Fruit fly (Drosophila melanogaster) whole organism, embryonic: ENCODE measurements around the gene gt.

Experiments
- Bdp1 ChIP-seq: fragments of 200-800 bp; sonication (Bioruptor generic); optimal IDR thresholded peaks from 3 replicates; lab custom pipeline; 2016; ENCODE audit warnings: missing biosample characterization, missing genetic modification characterization
- CG10321 ChIP-seq: fragments of 200-800 bp; sonication (Bioruptor generic); IDR thresholded peaks from 2 replicates; pipeline ENCODE4 v1.3.6; 2022; ENCODE audit warnings: missing biosample characterization, missing genetic modification characterization
- CG11695 ChIP-seq: fragments of 200-800 bp; sonication (Bioruptor generic); IDR thresholded peaks from 3 replicates; pipeline ENCODE4 v1.3.6; 2022; ENCODE audit warnings: missing biosample characterization, missing genetic modification characterization
- CG11696 ChIP-seq: fragments of 200-800 bp; sonication (Bioruptor generic); IDR thresholded peaks from 2 replicates; pipeline ENCODE4 v1.3.6; 2022; ENCODE audit warnings: missing biosample characterization, missing genetic modification characterization
- CG12942 ChIP-seq: fragments of 200-800 bp; sonication (Bioruptor generic); optimal IDR thresholded peaks from 3 replicates; lab custom pipeline; 2016; ENCODE audit warnings: missing biosample characterization, missing genetic modification characterization
- CG15514 ChIP-seq: fragments of 200-800 bp; sonication (Bioruptor generic); optimal IDR thresholded peaks from 3 replicates; lab custom pipeline; 2017; ENCODE audit warnings: missing biosample characterization, missing genetic modification characterization, mild to moderate bottlenecking, moderate library complexity, missing genetic modification reagents
- CG1647 ChIP-seq: fragments of 200-800 bp; sonication (Bioruptor generic); optimal IDR thresholded peaks from 3 replicates; lab custom pipeline; 2016; ENCODE audit warnings: missing biosample characterization, missing genetic modification characterization
- CG1792 ChIP-seq: fragments of 200-800 bp; sonication (Bioruptor generic); optimal IDR thresholded peaks from 2 replicates; lab custom pipeline; 2016; ENCODE audit warnings: missing biosample characterization, missing genetic modification characterization
- CG18476 ChIP-seq: fragments of 200-800 bp; sonication (Bioruptor generic); optimal IDR thresholded peaks from 2 replicates; lab custom pipeline; 2016; ENCODE audit warnings: missing biosample characterization, mild to moderate bottlenecking, missing genetic modification characterization
- CG2875 ChIP-seq: fragments of 200-800 bp; sonication (Bioruptor generic); optimal IDR thresholded peaks from 2 replicates; lab custom pipeline; 2017; ENCODE audit warnings: missing biosample characterization, mild to moderate bottlenecking, missing genetic modification characterization, missing genetic modification reagents
- CG2889 ChIP-seq: fragments of 200-800 bp; sonication (Bioruptor generic); IDR thresholded peaks from 3 replicates; pipeline ENCODE4 v1.3.6; 2022; ENCODE audit warnings: missing biosample characterization, missing genetic modification characterization
- CG30431 ChIP-seq: fragments of 200-800 bp; sonication (Bioruptor generic); optimal IDR thresholded peaks from 2 replicates; lab custom pipeline; 2017; ENCODE audit warnings: missing biosample characterization, missing genetic modification characterization
- CG4820 ChIP-seq: fragments of 200-800 bp; sonication (Bioruptor generic); optimal IDR thresholded peaks from 3 replicates; lab custom pipeline; 2016; ENCODE audit warnings: missing biosample characterization, missing genetic modification characterization
- CG6765 ChIP-seq: fragments of 200-800 bp; sonication (Bioruptor generic); optimal IDR thresholded peaks from 3 replicates; lab custom pipeline; 2017; ENCODE audit warnings: missing biosample characterization, mild to moderate bottlenecking, missing genetic modification characterization
- CG7987 ChIP-seq: fragments of 200-800 bp; sonication (Bioruptor generic); optimal IDR thresholded peaks from 2 replicates; lab custom pipeline; 2018; ENCODE audit warnings: missing biosample characterization, mild to moderate bottlenecking, missing genetic modification characterization, moderate library complexity
- CG8359 ChIP-seq: fragments of 200-800 bp; sonication (Bioruptor generic); optimal IDR thresholded peaks from 2 replicates; lab custom pipeline; 2017; ENCODE audit warnings: missing biosample characterization, mild to moderate bottlenecking, missing genetic modification characterization, borderline replicate concordance
- CG8388 ChIP-seq: fragments of 200-800 bp; sonication (Bioruptor generic); optimal IDR thresholded peaks from 2 replicates; lab custom pipeline; 2019; ENCODE audit warnings: missing biosample characterization, mild to moderate bottlenecking, missing genetic modification characterization, moderate library complexity
- CG9215 ChIP-seq: fragments of 200-800 bp; sonication (Bioruptor generic); IDR thresholded peaks from 2 replicates; pipeline ENCODE4 v1.3.6; 2022; ENCODE audit warnings: missing biosample characterization, missing genetic modification characterization
- CrebB ChIP-seq: fragments of 200-800 bp; sonication (Bioruptor generic); optimal IDR thresholded peaks from 3 replicates; lab custom pipeline; 2018; ENCODE audit warnings: missing biosample characterization, mild to moderate bottlenecking, missing genetic modification characterization
- D ChIP-seq, 2 experiments: fragments of 200-800 bp in 1 of 2; fragments of >200 bp in 1 of 2; sonication (Bioruptor generic) in 1 of 2; optimal IDR thresholded peaks; 2 replicates in 1 of 2; 3 replicates in 1 of 2; lab custom pipeline; 2017; ENCODE audit warnings: mild to moderate bottlenecking in 1 of 2, missing biosample characterization in 1 of 2, missing genetic modification characterization in 1 of 2, missing genetic modification reagents in 1 of 2
- Ets65A ChIP-seq: fragments of 200-800 bp; sonication (Bioruptor generic); peaks from one replicate; lab custom pipeline; 2016; ENCODE audit warnings: missing biosample characterization, missing genetic modification characterization
- Fer1 ChIP-seq: fragments of 200-800 bp; sonication (Bioruptor generic); optimal IDR thresholded peaks from 2 replicates; lab custom pipeline; 2017; ENCODE audit warnings: missing biosample characterization, mild to moderate bottlenecking, missing genetic modification characterization
- H15 ChIP-seq: fragments of 200-800 bp; sonication (Bioruptor generic); IDR thresholded peaks from 3 replicates; pipeline ENCODE4 v1.3.6; 2022; ENCODE audit warnings: missing biosample characterization, missing genetic modification characterization
- HLHmδ ChIP-seq: fragments of 200-800 bp; sonication (Bioruptor generic); optimal IDR thresholded peaks from 2 replicates; lab custom pipeline; 2018; ENCODE audit warnings: missing biosample characterization, mild to moderate bottlenecking, missing genetic modification characterization, moderate library complexity
- Hr3 ChIP-seq: fragments of 200-800 bp; sonication (Bioruptor generic); optimal IDR thresholded peaks from 3 replicates; lab custom pipeline; 2016; ENCODE audit warnings: missing biosample characterization, missing genetic modification characterization
- Lhr ChIP-seq: fragments of 200-800 bp; sonication (Bioruptor generic); optimal IDR thresholded peaks from 3 replicates; lab custom pipeline; 2017; ENCODE audit warnings: mild to moderate bottlenecking, missing biosample characterization, missing genetic modification reagents, missing genetic modification characterization
- Meics ChIP-seq: fragments of 200-800 bp; sonication (Bioruptor generic); optimal IDR thresholded peaks from 2 replicates; lab custom pipeline; 2017; ENCODE audit warnings: missing biosample characterization, mild to moderate bottlenecking, missing genetic modification characterization
- NC2β ChIP-seq: fragments of 200-800 bp; sonication (Bioruptor generic); optimal IDR thresholded peaks from 2 replicates; lab custom pipeline; 2016; ENCODE audit warnings: missing biosample characterization, missing genetic modification characterization
- Optix ChIP-seq: fragments of 200-800 bp; sonication (Bioruptor generic); IDR thresholded peaks from 3 replicates; pipeline ENCODE4 v1.3.6; 2022; ENCODE audit warnings: missing biosample characterization, missing genetic modification characterization
- Sry-β ChIP-seq: fragments of 200-800 bp; sonication (Bioruptor generic); optimal IDR thresholded peaks from 2 replicates; lab custom pipeline; 2018; ENCODE audit warnings: missing biosample characterization, mild to moderate bottlenecking, missing genetic modification characterization, moderate library complexity
- Sry-δ ChIP-seq: fragments of 200-800 bp; sonication (Bioruptor generic); optimal IDR thresholded peaks from 2 replicates; lab custom pipeline; 2016; ENCODE audit warnings: missing biosample characterization, missing genetic modification characterization
- Xrp1 ChIP-seq: fragments of 200-800 bp; sonication (Bioruptor generic); IDR thresholded peaks from 2 replicates; pipeline ENCODE4 v1.3.6; 2022; ENCODE audit warnings: missing biosample characterization, missing genetic modification characterization
- bcd ChIP-seq: fragments of 200-800 bp; sonication (Bioruptor generic); optimal IDR thresholded peaks from 2 replicates; lab custom pipeline; 2017; ENCODE audit warnings: missing biosample characterization, mild to moderate bottlenecking, missing genetic modification characterization
- ci ChIP-seq: fragments of 200-800 bp; sonication (Bioruptor generic); IDR thresholded peaks from 3 replicates; pipeline ENCODE4 v1.3.6; 2022; ENCODE audit warnings: missing biosample characterization, missing genetic modification characterization
- dimm ChIP-seq: fragments of 200-800 bp; sonication (Bioruptor generic); IDR thresholded peaks from 2 replicates; pipeline ENCODE4 v1.3.6; 2022; ENCODE audit warnings: missing biosample characterization, missing genetic modification characterization
- fu2 ChIP-seq: fragments of 200-800 bp; sonication (Bioruptor generic); optimal IDR thresholded peaks from 2 replicates; lab custom pipeline; 2016; ENCODE audit warnings: missing biosample characterization, missing genetic modification characterization
- hth ChIP-seq: fragments of >200 bp; optimal IDR thresholded peaks from 2 replicates; lab custom pipeline; 2017; ENCODE audit warnings: inconsistent platforms
- kay ChIP-seq: fragments of 200-800 bp; sonication (Bioruptor generic); optimal IDR thresholded peaks from 2 replicates; lab custom pipeline; 2016; ENCODE audit warnings: missing biosample characterization, missing genetic modification characterization
- ken ChIP-seq: fragments of 200-800 bp; sonication (Bioruptor generic); IDR thresholded peaks from 3 replicates; pipeline ENCODE4 v1.3.6; 2022; ENCODE audit warnings: missing biosample characterization, missing genetic modification characterization
- odd ChIP-seq: fragments of 200-800 bp; sonication (Bioruptor generic); optimal IDR thresholded peaks from 2 replicates; lab custom pipeline; 2017; ENCODE audit warnings: missing biosample characterization, mild to moderate bottlenecking, missing genetic modification characterization
- pita ChIP-seq: fragments of 200-800 bp; sonication (Bioruptor generic); optimal IDR thresholded peaks from 2 replicates; lab custom pipeline; 2017; ENCODE audit warnings: missing biosample characterization, mild to moderate bottlenecking, missing genetic modification characterization
- pum ChIP-seq: fragments of 200-800 bp; sonication (Bioruptor generic); optimal IDR thresholded peaks from 2 replicates; lab custom pipeline; 2016; ENCODE audit warnings: missing biosample characterization, missing genetic modification characterization
- ranshi ChIP-seq: fragments of 200-800 bp; sonication (Bioruptor generic); IDR thresholded peaks from 2 replicates; pipeline ENCODE4 v1.3.6; 2022; ENCODE audit warnings: missing biosample characterization, missing genetic modification characterization
- sc ChIP-seq, 3 experiments: fragments of >200 bp in 2 of 3; fragments of 200-800 bp in 1 of 3; sonication (Bioruptor generic) in 1 of 3; optimal IDR thresholded peaks; 2 replicates in 2 of 3; 3 replicates in 1 of 3; lab custom pipeline; 2017; ENCODE audit warnings: mild to moderate bottlenecking in 1 of 3, missing biosample characterization in 1 of 3, missing genetic modification characterization in 1 of 3, missing genetic modification reagents in 1 of 3
- sisA ChIP-seq: fragments of 200-800 bp; sonication (Bioruptor generic); IDR thresholded peaks from 2 replicates; pipeline ENCODE4 v1.3.6; 2022; ENCODE audit warnings: missing biosample characterization, missing genetic modification characterization
- slp2 ChIP-seq: fragments of 200-800 bp; sonication (Bioruptor generic); optimal IDR thresholded peaks from 2 replicates; lab custom pipeline; 2016; ENCODE audit warnings: missing biosample characterization, missing genetic modification characterization
- sna ChIP-seq: fragments of 200-800 bp; sonication (Bioruptor generic); IDR thresholded peaks from 2 replicates; pipeline ENCODE4 v1.3.6; 2022; ENCODE audit warnings: missing biosample characterization, missing genetic modification characterization; ENCODE audit not compliant: partially characterized antibody
- tll ChIP-seq, 2 experiments: fragments of 200-800 bp in 1 of 2; fragments of >200 bp in 1 of 2; sonication (Bioruptor generic) in 1 of 2; optimal IDR thresholded peaks; 2 replicates each; lab custom pipeline; 2017 to 2019; ENCODE audit warnings: missing biosample characterization in 2 of 2, missing genetic modification characterization in 2 of 2, mild to moderate bottlenecking in 1 of 2, moderate library complexity in 1 of 2
- ttk ChIP-seq: fragments of 200-800 bp; sonication (Bioruptor generic); IDR thresholded peaks from 2 replicates; pipeline ENCODE4 v2.1.2; 2022; ENCODE audit warnings: missing biosample characterization, missing genetic modification characterization
- vfl ChIP-seq: fragments of 200-800 bp; sonication (Bioruptor generic); optimal IDR thresholded peaks from 2 replicates; lab custom pipeline; 2016; ENCODE audit warnings: missing biosample characterization, missing genetic modification characterization

Gene gt

dm6 chrX:2468576-2468975, 39.8 kb upstream of the gt start (continued):
- TF ChIP-seq tll (GFP tag; optimal IDR thresholded peaks at IDR 0.05; lab: Kevin White, UChicago) (no peak), odd (GFP tag; lab: Kevin White, UChicago) (no peak), Bdp1 (GFP tag; lab: Kevin White, UChicago) (peak; percentile 39), Xrp1 (peak; percentile 92), vfl (GFP tag; lab: Kevin White, UChicago) (no peak), kay (peak; percentile 38), CG15514 (GFP tag; lab: Kevin White, UChicago) (no peak), CG7987 (GFP tag; lab: Kevin White, UChicago) (no peak), CG2875 (GFP tag; lab: Kevin White, UChicago) (peak; percentile 51), dimm (peak; percentile 52; the same call in 1 of the 2 replicates), CG9215 (GFP tag; lab: Robert Waterston, UW) (peak; percentile 48; the same call in 1 of the 2 replicates), hth (lab: Kevin White, UChicago) (no peak), CG2889 (GFP tag; lab: Robert Waterston, UW) (0 out of 3 replicates have a peak, but pooled peaks have one; percentile 33), slp2 (peak; percentile 63), CG11696 (GFP tag; lab: Robert Waterston, UW) (no peak), pum (GFP tag; lab: Kevin White, UChicago) (peak; percentile 72), pita (no peak), NC2β (GFP tag; lab: Kevin White, UChicago) (peak; percentile 69), CG11695 (GFP tag; lab: Robert Waterston, UW) (peak; percentile 58; the same call in 1 of the 3 replicates), Sry-β (GFP tag; lab: Kevin White, UChicago) (no peak), CG18476 (peak; percentile 61), D (optimal IDR thresholded peaks at IDR 0.05; lab: Kevin White, UChicago) (no peak), D (GFP tag; optimal IDR thresholded peaks at IDR 0.05; lab: Kevin White, UChicago) (peak; percentile 68), H15 (GFP tag; lab: Robert Waterston, UW) (peak; percentile 60; the same call in 1 of the 3 replicates), bcd (GFP tag; lab: Kevin White, UChicago) (peak; percentile 61), CG1647 (GFP tag; lab: Kevin White, UChicago) (peak; percentile 18), Hr3 (GFP tag; lab: Kevin White, UChicago) (peak; percentile 55), sna (GFP tag; lab: Robert Waterston, UW) (no peak), ci (GFP tag; lab: Robert Waterston, UW) (peak; percentile 90), Lhr (GFP tag; lab: Kevin White, UChicago) (peak; percentile 28), CG30431 (peak; percentile 69), CG6765 (GFP tag; lab: Kevin White, UChicago) (no peak), CG10321 (GFP tag; lab: Robert Waterston, UW) (no peak), CrebB (tag; lab: Kevin White, UChicago) (no peak), ken (GFP tag; lab: Robert Waterston, UW) (peak; percentile 80), Sry-δ (peak; percentile 37), Meics (GFP tag; lab: Kevin White, UChicago) (peak; percentile 21), Ets65A (GFP tag; lab: Kevin White, UChicago) (peak; percentile 91), fu2 (GFP tag; lab: Kevin White, UChicago) (no peak), Optix (GFP tag; lab: Robert Waterston, UW) (peak; percentile 72; the same call in 2 of the 3 replicates), CG4820 (peak; percentile 81), CG8359 (GFP tag; lab: Kevin White, UChicago) (peak; percentile 53), Fer1 (GFP tag; lab: Kevin White, UChicago) (no peak), ranshi (GFP tag; lab: Robert Waterston, UW) (peak; percentile 78), sisA (peak; percentile 86), ttk (GFP tag; lab: Robert Waterston, UW) (peak; percentile 68), CG12942 (GFP tag; lab: Kevin White, UChicago) (peak; percentile 58), HLHmδ (GFP tag; lab: Kevin White, UChicago) (no peak), CG1792 (GFP tag; lab: Kevin White, UChicago) (peak; percentile 44), CG8388 (GFP tag; lab: Kevin White, UChicago) (peak; percentile 70), sc (optimal IDR thresholded peaks at IDR 0.05; lab: Kevin White, UChicago) (no peak), sc (GFP tag; optimal IDR thresholded peaks at IDR 0.05; lab: Kevin White, UChicago) (peak; percentile 55)
